Worm (Caenorhabditis elegans): ENCODE measurements around the gene mdt-30.
A peak's percentile ranks its signal among the peaks of the same experiment; 100 is the strongest.

mdt-30 gene

DNA sequence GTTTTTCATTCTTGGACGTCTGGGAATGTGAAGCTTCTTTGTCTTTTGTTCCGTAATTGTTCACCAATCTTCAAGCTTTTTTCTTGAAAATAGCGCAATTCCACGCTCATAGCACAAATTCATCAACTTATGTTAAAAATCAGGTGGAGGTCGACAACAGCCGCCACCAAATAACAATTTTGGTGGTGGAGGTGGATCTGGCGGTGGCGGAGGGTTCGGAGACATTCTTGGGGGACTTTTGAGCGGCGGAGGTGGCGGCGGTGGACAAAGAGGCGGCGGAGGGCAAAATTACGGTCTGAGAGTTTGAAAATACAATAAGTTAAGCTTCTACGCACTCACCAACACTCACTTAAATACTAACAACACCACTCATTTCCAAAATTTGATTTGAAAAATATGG is 45.9 kb downstream of the mdt-30 start:
- TF ChIP-seq R02D3.7 (tag; optimal IDR thresholded peaks at IDR 0.05): no peak
- no peak for TF ChIP-seq blmp-1 (tag; optimal IDR thresholded peaks at IDR 0.05; ENCODE audit: insufficient read depth)
- no peak for TF ChIP-seq ztf-4 (tag; optimal IDR thresholded peaks at IDR 0.05)
- TF ChIP-seq F13H6.1 (tag; optimal IDR thresholded peaks at IDR 0.05): no peak
- no peak for TF ChIP-seq sma-3 (GFP tag; optimal IDR thresholded peaks at IDR 0.05)
- TF ChIP-seq elt-1 (tag; optimal IDR thresholded peaks at IDR 0.05): no peak
- TF ChIP-seq zag-1 (tag; optimal IDR thresholded peaks at IDR 0.05): no peak
- no peak for TF ChIP-seq peb-1 (tag; optimal IDR thresholded peaks at IDR 0.05)
- no peak for TF ChIP-seq nhr-6 (tag; optimal IDR thresholded peaks at IDR 0.05)
- no peak for TF ChIP-seq ama-1 (optimal IDR thresholded peaks at IDR 0.05)
- TF ChIP-seq lin-39 (tag; optimal IDR thresholded peaks at IDR 0.05): no peak
- no peak for TF ChIP-seq mdl-1 (tag; optimal IDR thresholded peaks at IDR 0.05)
- TF ChIP-seq ztf-11 (tag; optimal IDR thresholded peaks at IDR 0.05): no peak
- TF ChIP-seq lin-11 (tag; optimal IDR thresholded peaks at IDR 0.05): no peak
- TF ChIP-seq ZK546.5 (tag; optimal IDR thresholded peaks at IDR 0.05): no peak
- no peak for TF ChIP-seq aly-2 (tag; optimal IDR thresholded peaks at IDR 0.05)

DNA sequence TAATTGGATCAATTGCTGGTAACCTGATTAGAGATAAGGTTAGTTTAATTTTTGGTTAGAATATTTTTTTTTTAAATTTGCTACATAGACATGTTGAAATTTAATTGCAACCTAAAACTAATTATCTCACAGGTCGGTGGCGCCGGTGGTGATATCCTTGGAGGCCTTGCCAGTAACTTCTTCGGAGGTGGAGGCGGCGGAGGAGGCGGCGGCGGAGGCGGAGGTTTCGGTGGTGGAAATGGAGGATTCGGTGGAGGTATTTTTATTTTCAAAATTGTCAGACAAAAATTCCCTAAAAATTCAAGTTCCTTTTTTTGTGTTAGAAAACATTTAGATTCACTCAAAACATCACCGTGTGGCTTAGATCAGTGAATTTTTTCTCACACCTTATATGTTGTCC is 46.6 kb downstream of the mdt-30 start:
- TF ChIP-seq aly-2 (tag; optimal IDR thresholded peaks at IDR 0.05): no peak
- no peak for TF ChIP-seq C34F6.9 (tag; optimal IDR thresholded peaks at IDR 0.05)
- TF ChIP-seq ZK546.5 (tag; optimal IDR thresholded peaks at IDR 0.05): no peak
- no peak for TF ChIP-seq egl-27 (tag; optimal IDR thresholded peaks at IDR 0.05)
- TF ChIP-seq mbf-1 (tag; optimal IDR thresholded peaks at IDR 0.05): no peak
- no peak for TF ChIP-seq ztf-1 (GFP tag; conservative IDR thresholded peaks at IDR 0.05)

DNA sequence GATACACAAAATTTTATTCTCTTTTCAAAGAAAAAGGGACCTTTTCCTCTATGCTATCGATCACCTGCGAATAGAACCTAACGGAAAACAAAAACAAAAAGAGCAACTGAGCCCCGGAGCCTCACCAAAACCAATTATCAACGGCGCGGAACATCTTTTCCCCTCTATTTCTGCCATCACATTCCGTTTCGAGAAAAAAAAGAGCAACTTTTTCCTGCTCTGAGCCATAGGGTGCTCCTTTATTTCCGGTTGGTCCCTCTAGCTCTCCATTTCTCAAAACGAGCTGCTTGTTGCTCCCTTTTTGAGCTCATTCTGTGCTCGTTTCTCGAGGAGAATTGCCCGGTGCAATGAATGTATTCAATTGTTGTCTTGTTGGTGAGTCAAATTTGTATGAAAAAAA is 48.2 kb downstream of the mdt-30 start, which contains the start of gene clp-1:
clp-1 (plus strand) TSS at position 301 of the 400 bp plus-strand sequence.
- no peak for TF ChIP-seq egl-27 (tag; optimal IDR thresholded peaks at IDR 0.05)

DNA sequence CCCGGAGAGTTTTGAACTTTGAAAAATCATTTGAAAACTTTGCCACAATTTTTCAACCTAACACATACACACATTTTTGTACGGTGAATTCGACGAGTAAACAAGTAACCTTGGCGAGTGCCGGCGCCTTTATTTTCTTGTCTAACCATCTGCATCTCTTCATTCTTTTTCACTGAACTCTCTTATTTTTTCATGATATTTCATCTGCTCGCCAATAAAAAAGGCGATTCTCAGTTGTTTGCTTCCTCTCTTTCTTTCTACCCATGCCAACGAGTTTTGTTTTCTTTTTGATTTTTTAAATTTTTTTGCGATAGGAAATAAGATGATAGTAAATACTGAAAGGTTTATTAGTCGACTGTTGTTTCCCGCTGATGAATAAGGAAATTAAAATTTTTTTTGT is 49.1 kb downstream of the mdt-30 start:
- TF ChIP-seq sma-9 (GFP tag; optimal IDR thresholded peaks at IDR 0.05): peak; percentile 42
- no peak for TF ChIP-seq sma-9 (tag; optimal IDR thresholded peaks at IDR 0.05)
- TF ChIP-seq F13H6.1 (tag; optimal IDR thresholded peaks at IDR 0.05): peak; percentile 70
- TF ChIP-seq mdl-1 (tag; optimal IDR thresholded peaks at IDR 0.05): peak in 1 of 2 experiments; percentile 2
- peak; percentile 20 for TF ChIP-seq fos-1 (tag; optimal IDR thresholded peaks at IDR 0.05)
- TF ChIP-seq lsy-2 (tag; optimal IDR thresholded peaks at IDR 0.05): peak in 1 of 2 experiments; percentile 64
- peak; percentile 66 for TF ChIP-seq nhr-25 (tag; optimal IDR thresholded peaks at IDR 0.05)
- peak; percentile 9 for TF ChIP-seq blmp-1 (tag; optimal IDR thresholded peaks at IDR 0.05; ENCODE audit: insufficient read depth)
- no peak for TF ChIP-seq ceh-16 (tag; optimal IDR thresholded peaks at IDR 0.05)
- TF ChIP-seq nhr-6 (tag; optimal IDR thresholded peaks at IDR 0.05): no peak
- TF ChIP-seq ZK546.5 (tag; optimal IDR thresholded peaks at IDR 0.05): no peak
- peak; percentile 84 for TF ChIP-seq sma-3 (GFP tag; optimal IDR thresholded peaks at IDR 0.05)
- TF ChIP-seq crh-2 (tag; optimal IDR thresholded peaks at IDR 0.05): peak; percentile 73
- peak; percentile 33 for TF ChIP-seq lin-13 (GFP tag; optimal IDR thresholded peaks at IDR 0.05)
- TF ChIP-seq mab-5 (tag; optimal IDR thresholded peaks at IDR 0.05): peak; percentile 14
- no peak for TF ChIP-seq peb-1 (tag; optimal IDR thresholded peaks at IDR 0.05)
- peak; percentile 30 for TF ChIP-seq ztf-4 (tag; optimal IDR thresholded peaks at IDR 0.05)
- TF ChIP-seq nhr-129 (tag; optimal IDR thresholded peaks at IDR 0.05): peak; percentile 54
- no peak for TF ChIP-seq nhr-10 (tag; optimal IDR thresholded peaks at IDR 0.05)
- peak; percentile 32 for TF ChIP-seq gmeb-1 (tag; optimal IDR thresholded peaks at IDR 0.05)
- peak; percentile 65 for TF ChIP-seq C34F6.9 (tag; optimal IDR thresholded peaks at IDR 0.05)
- TF ChIP-seq unc-55 (GFP tag; optimal IDR thresholded peaks at IDR 0.05): peak; percentile 43
- TF ChIP-seq ama-1 (optimal IDR thresholded peaks at IDR 0.05): no peak

DNA sequence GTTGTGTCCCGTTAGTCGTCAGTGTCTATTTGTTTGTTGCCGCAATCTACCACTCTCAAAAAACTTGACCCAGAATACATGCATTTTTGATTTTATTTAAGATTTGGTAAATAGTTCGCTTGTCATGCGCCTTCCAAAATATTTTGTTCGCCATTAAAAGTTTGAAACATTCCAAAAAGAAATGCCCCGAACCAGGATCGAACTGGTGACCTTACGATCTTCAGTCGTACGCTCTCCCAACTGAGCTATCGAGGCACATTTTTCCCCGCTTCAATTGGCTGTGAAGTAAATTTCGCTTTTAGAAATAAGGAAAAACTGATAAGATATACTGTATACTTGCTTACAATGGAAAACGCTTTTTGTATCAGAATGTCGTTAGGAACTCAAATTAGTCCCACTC is 49.6 kb downstream of the mdt-30 start:
- TF ChIP-seq nhr-21 (tag; optimal IDR thresholded peaks at IDR 0.05) (peak; percentile 26), ama-1 (optimal IDR thresholded peaks at IDR 0.05) (no peak)

DNA sequence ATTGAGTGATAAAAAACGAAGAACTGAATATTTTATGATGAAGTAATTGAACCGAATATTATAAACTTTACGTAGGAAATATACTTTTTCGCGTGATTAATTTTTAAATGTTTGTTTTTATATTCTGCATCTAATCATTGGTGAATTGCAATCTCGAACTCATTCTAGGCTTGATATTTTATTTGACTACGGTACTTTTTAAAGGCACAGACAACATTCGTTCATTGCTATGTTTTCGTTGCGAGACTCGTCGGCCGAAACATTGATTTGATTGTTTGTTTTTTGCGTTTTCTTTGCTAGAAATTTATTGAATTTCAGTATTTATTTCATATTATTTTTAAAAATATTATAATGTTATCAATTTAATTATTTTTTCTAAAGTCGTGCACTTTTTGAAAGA is 50.1 kb downstream of the mdt-30 start, which contains the start of gene C06G4.4:
C06G4.4 (minus strand) TSS at position 36 of the 400 bp plus-strand sequence.
- TF ChIP-seq ztf-1 (GFP tag; conservative IDR thresholded peaks at IDR 0.05) (no peak), lsy-2 (tag; optimal IDR thresholded peaks at IDR 0.05) (no peak), dmd-4 (tag; optimal IDR thresholded peaks at IDR 0.05) (no peak), C34F6.9 (tag; optimal IDR thresholded peaks at IDR 0.05) (no peak), sma-9 (GFP tag; optimal IDR thresholded peaks at IDR 0.05) (no peak), sma-9 (tag; optimal IDR thresholded peaks at IDR 0.05) (no peak), lin-13 (GFP tag; optimal IDR thresholded peaks at IDR 0.05) (no peak), aly-2 (tag; optimal IDR thresholded peaks at IDR 0.05) (no peak), F13H6.1 (tag; optimal IDR thresholded peaks at IDR 0.05) (no peak)
